Worm (Caenorhabditis elegans) whole organism, midembryonic: Measurements from ENCODE around the gene col-103.

Experiments
- T22C8.4 ChIP-seq: fragments of 200-800 bp; sonication (Bioruptor generic); IDR thresholded peaks from 2 replicates; pipeline ENCODE4 v1.3.6; 2022; ENCODE audit warnings: missing genetic modification characterization, missing compliant biosample characterization
- cog-1 ChIP-seq: sonication (generic microtip); optimal IDR thresholded peaks from 2 replicates; lab custom pipeline; 2016; ENCODE audit warnings: missing genetic modification characterization, missing compliant biosample characterization
- klf-2 ChIP-seq: fragments of 200-800 bp; sonication (Bioruptor generic); conservative IDR thresholded peaks from 2 replicates; pipeline ENCODE4 v1.3.6; 2022; ENCODE audit warnings: missing genetic modification reagents, missing genetic modification characterization, missing compliant biosample characterization
- ref-1 ChIP-seq: fragments of 200-800 bp; sonication (Bioruptor generic); conservative IDR thresholded peaks from 2 replicates; pipeline ENCODE4 v1.3.6; 2022; ENCODE audit warnings: missing genetic modification reagents, missing genetic modification characterization, missing compliant biosample characterization
- tab-1 ChIP-seq: fragments of 200-800 bp; sonication (Bioruptor generic); IDR thresholded peaks from 2 replicates; pipeline ENCODE4 v1.3.6; 2022; ENCODE audit warnings: missing genetic modification characterization, missing compliant biosample characterization

- TF ChIP-seq T22C8.4 (GFP tag; lab: Robert Waterston, UW), result no peak
- no peak for TF ChIP-seq tab-1 (GFP tag; lab: Robert Waterston, UW)
- TF ChIP-seq klf-2 (GFP tag; lab: Robert Waterston, UW), result no peak
- TF ChIP-seq ref-1 (GFP tag; lab: Robert Waterston, UW), result no peak
- no peak for TF ChIP-seq cog-1 (tag; lab: Kevin White, UChicago)
These were observed at the start of gene col-103 for ce11 chrIV:763377-764063.
